Fruit fly (Drosophila melanogaster) whole organism, embryonic: ENCODE results near the gene Bacc.

Source experiments
- Antp ChIP-seq: fragments of 200-800 bp; sonication (Bioruptor generic); optimal IDR thresholded peaks from 3 replicates; lab custom pipeline; 2016; ENCODE audit warnings: missing biosample characterization, missing genetic modification characterization
- CG10147 ChIP-seq: fragments of 200-800 bp; sonication (Bioruptor generic); optimal IDR thresholded peaks from 2 replicates; lab custom pipeline; 2019; ENCODE audit warnings: missing biosample characterization, mild to moderate bottlenecking, missing genetic modification characterization, moderate library complexity
- CG10274 ChIP-seq: fragments of 200-800 bp; sonication (Bioruptor generic); optimal IDR thresholded peaks from 3 replicates; lab custom pipeline; 2017; ENCODE audit warnings: missing biosample characterization, mild to moderate bottlenecking, missing genetic modification characterization
- CG10565 ChIP-seq: fragments of 200-800 bp; sonication (Bioruptor generic); optimal IDR thresholded peaks from 3 replicates; lab custom pipeline; 2016; ENCODE audit warnings: missing biosample characterization, mild to moderate bottlenecking, missing genetic modification characterization
- CG12071 ChIP-seq: fragments of 200-800 bp; sonication (Bioruptor generic); optimal IDR thresholded peaks from 3 replicates; lab custom pipeline; 2018; ENCODE audit warnings: missing biosample characterization, mild to moderate bottlenecking, missing genetic modification characterization
- CG12236 ChIP-seq: fragments of 200-800 bp; sonication (Bioruptor generic); optimal IDR thresholded peaks from 2 replicates; lab custom pipeline; 2016; ENCODE audit warnings: missing biosample characterization, missing genetic modification characterization
- CG12299 ChIP-seq: fragments of 200-800 bp; sonication (Bioruptor generic); optimal IDR thresholded peaks from 2 replicates; lab custom pipeline; 2018; ENCODE audit warnings: missing biosample characterization, mild to moderate bottlenecking, missing genetic modification characterization
- CG13624 ChIP-seq: fragments of 200-800 bp; sonication (Bioruptor generic); optimal IDR thresholded peaks from 2 replicates; lab custom pipeline; 2016; ENCODE audit warnings: missing biosample characterization, missing genetic modification characterization
- CG14050 ChIP-seq: fragments of 200-800 bp; sonication (Bioruptor generic); IDR thresholded peaks from 3 replicates; pipeline ENCODE4 v1.3.6; 2022; ENCODE audit warnings: missing biosample characterization, missing genetic modification characterization
- CG14965 ChIP-seq: fragments of 200-800 bp; sonication (Bioruptor generic); optimal IDR thresholded peaks from 2 replicates; lab custom pipeline; 2016; ENCODE audit warnings: missing biosample characterization, missing genetic modification characterization, borderline replicate concordance
- CG15514 ChIP-seq: fragments of 200-800 bp; sonication (Bioruptor generic); optimal IDR thresholded peaks from 3 replicates; lab custom pipeline; 2017; ENCODE audit warnings: missing biosample characterization, missing genetic modification characterization, mild to moderate bottlenecking, moderate library complexity, missing genetic modification reagents
- CG16779 ChIP-seq: fragments of 200-800 bp; sonication (Bioruptor generic); IDR thresholded peaks from 2 replicates; pipeline ENCODE4 v1.3.6; 2022; ENCODE audit warnings: missing biosample characterization, missing genetic modification characterization
- CG18011 ChIP-seq: fragments of 200-800 bp; sonication (Bioruptor generic); optimal IDR thresholded peaks from 2 replicates; lab custom pipeline; 2017; ENCODE audit warnings: missing biosample characterization, missing genetic modification characterization, mild to moderate bottlenecking, moderate library complexity, missing genotype
- CG18599 ChIP-seq: fragments of 200-800 bp; sonication (Bioruptor generic); optimal IDR thresholded peaks from 3 replicates; lab custom pipeline; 2017; ENCODE audit warnings: missing biosample characterization, missing genetic modification characterization, mild to moderate bottlenecking, moderate library complexity, missing genetic modification reagents
- CG2678 ChIP-seq: fragments of 200-800 bp; sonication (Bioruptor generic); optimal IDR thresholded peaks from 3 replicates; lab custom pipeline; 2019; ENCODE audit warnings: missing biosample characterization, mild to moderate bottlenecking, missing genetic modification characterization, moderate library complexity
- CG34224 ChIP-seq: fragments of 200-800 bp; sonication (Bioruptor generic); IDR thresholded peaks from 3 replicates; pipeline ENCODE4 v1.3.6; 2022; ENCODE audit warnings: missing biosample characterization, missing genetic modification characterization; ENCODE audit not compliant: partially characterized antibody
- CG5180 ChIP-seq: fragments of 200-800 bp; sonication (Bioruptor generic); optimal IDR thresholded peaks from 3 replicates; lab custom pipeline; 2017; ENCODE audit warnings: missing biosample characterization, missing genetic modification characterization, mild to moderate bottlenecking, moderate library complexity, missing genetic modification reagents
- CG8290 ChIP-seq, 3 experiments: fragments of 200-800 bp; sonication (Bioruptor generic); optimal IDR thresholded peaks; 2 replicates each; lab custom pipeline; 2016 to 2019; ENCODE audit warnings: missing biosample characterization in 3 of 3, missing genetic modification characterization in 3 of 3, mild to moderate bottlenecking in 2 of 3, moderate library complexity in 1 of 3
- Camta ChIP-seq: fragments of 200-800 bp; sonication (Bioruptor generic); optimal IDR thresholded peaks from 2 replicates; lab custom pipeline; 2016; ENCODE audit warnings: missing biosample characterization, missing genetic modification characterization
- CkIIα-i1 ChIP-seq: fragments of 200-800 bp; sonication (Bioruptor generic); IDR thresholded peaks from 2 replicates; pipeline ENCODE4 v1.3.6; 2022; ENCODE audit warnings: missing biosample characterization, missing genetic modification characterization
- Dfd ChIP-seq, 2 experiments: fragments of >200 bp; optimal IDR thresholded peaks; 2 replicates each; lab custom pipeline; 2017; ENCODE audit warnings: missing biosample characterization in 2 of 2, missing genetic modification characterization in 2 of 2
- E2f1 ChIP-seq: fragments of 200-800 bp; sonication (Bioruptor generic); IDR thresholded peaks from 2 replicates; pipeline ENCODE4 v1.3.6; 2022; ENCODE audit warnings: missing biosample characterization, missing genetic modification characterization
- Jarid2 ChIP-seq: fragments of 200-800 bp; sonication (Bioruptor generic); optimal IDR thresholded peaks from 3 replicates; lab custom pipeline; 2017; ENCODE audit warnings: mild to moderate bottlenecking, missing biosample characterization, missing genetic modification reagents, missing genetic modification characterization
- Lpt ChIP-seq: fragments of >200 bp; optimal IDR thresholded peaks from 2 replicates; lab custom pipeline; 2018; ENCODE audit warnings: missing biosample characterization, missing genetic modification characterization
- MBD-R2 ChIP-seq: fragments of 200-800 bp; sonication (Bioruptor generic); IDR thresholded peaks from 2 replicates; pipeline ENCODE4 v1.3.6; 2022; ENCODE audit warnings: missing biosample characterization, missing genetic modification characterization
- NfI ChIP-seq: fragments of 200-800 bp; sonication (Bioruptor generic); optimal IDR thresholded peaks from 3 replicates; lab custom pipeline; 2018; ENCODE audit warnings: missing biosample characterization, mild to moderate bottlenecking, missing genetic modification characterization, moderate library complexity
- Spps ChIP-seq: fragments of 200-800 bp; sonication (Bioruptor generic); optimal IDR thresholded peaks from 2 replicates; lab custom pipeline; 2018; ENCODE audit warnings: missing biosample characterization, mild to moderate bottlenecking, missing genetic modification characterization
- Sry-β ChIP-seq: fragments of 200-800 bp; sonication (Bioruptor generic); optimal IDR thresholded peaks from 2 replicates; lab custom pipeline; 2018; ENCODE audit warnings: missing biosample characterization, mild to moderate bottlenecking, missing genetic modification characterization, moderate library complexity
- Stat92E ChIP-seq, 3 experiments: fragments of >200 bp in 2 of 3; fragments of 200-800 bp in 1 of 3; sonication (Bioruptor generic) in 1 of 3; optimal IDR thresholded peaks; 2 replicates each; lab custom pipeline; 2017 to 2019; ENCODE audit warnings: missing biosample characterization in 3 of 3, missing genetic modification characterization in 3 of 3, mild to moderate bottlenecking in 1 of 3, moderate library complexity in 1 of 3
- ap ChIP-seq: fragments of 200-800 bp; sonication (Bioruptor generic); IDR thresholded peaks from 2 replicates; pipeline ENCODE4 v1.3.6; 2022; ENCODE audit warnings: missing biosample characterization, missing genetic modification characterization
- br ChIP-seq: fragments of >200 bp; optimal IDR thresholded peaks from 2 replicates; lab custom pipeline; 2017
- caup ChIP-seq: fragments of 200-800 bp; sonication (Bioruptor generic); optimal IDR thresholded peaks from 3 replicates; lab custom pipeline; 2017; ENCODE audit warnings: missing biosample characterization, mild to moderate bottlenecking, missing genetic modification characterization, moderate library complexity; ENCODE audit not compliant: severe bottlenecking
- crc ChIP-seq: fragments of 200-800 bp; sonication (Bioruptor generic); optimal IDR thresholded peaks from 2 replicates; lab custom pipeline; 2016; ENCODE audit warnings: missing biosample characterization, missing genetic modification characterization
- cwo ChIP-seq: fragments of 200-800 bp; sonication (Bioruptor generic); optimal IDR thresholded peaks from 3 replicates; lab custom pipeline; 2017; ENCODE audit warnings: missing biosample characterization, missing genetic modification characterization, mild to moderate bottlenecking, moderate library complexity, missing genetic modification reagents
- dmrt11E ChIP-seq: fragments of 200-800 bp; sonication (Bioruptor generic); optimal IDR thresholded peaks from 3 replicates; lab custom pipeline; 2018; ENCODE audit warnings: missing biosample characterization, mild to moderate bottlenecking, missing genetic modification characterization, moderate library complexity
- gsb ChIP-seq: fragments of 200-800 bp; sonication (Bioruptor generic); IDR thresholded peaks from 2 replicates; pipeline ENCODE4 v1.3.6; 2022; ENCODE audit warnings: missing biosample characterization, missing genetic modification characterization
- her ChIP-seq: fragments of 200-800 bp; sonication (Bioruptor generic); optimal IDR thresholded peaks from 2 replicates; lab custom pipeline; 2016; ENCODE audit warnings: missing biosample characterization, missing genetic modification characterization
- lbe ChIP-seq: fragments of 200-800 bp; sonication (Bioruptor generic); optimal IDR thresholded peaks from 2 replicates; lab custom pipeline; 2016; ENCODE audit warnings: missing biosample characterization, mild to moderate bottlenecking, missing genetic modification characterization
- lmd ChIP-seq: fragments of 200-800 bp; sonication (Bioruptor generic); IDR thresholded peaks from 2 replicates; pipeline ENCODE4 v1.3.6; 2022; ENCODE audit warnings: missing biosample characterization, missing genetic modification characterization
- nerfin-2 ChIP-seq: fragments of 200-800 bp; sonication (Bioruptor generic); IDR thresholded peaks from 2 replicates; pipeline ENCODE4 v1.3.6; 2022; ENCODE audit warnings: missing biosample characterization, missing genetic modification characterization; ENCODE audit not compliant: partially characterized antibody
- phol ChIP-seq: fragments of 200-800 bp; sonication (Bioruptor generic); optimal IDR thresholded peaks from 3 replicates; lab custom pipeline; 2018; ENCODE audit warnings: missing biosample characterization, mild to moderate bottlenecking, missing genetic modification characterization, moderate library complexity
- ro ChIP-seq: fragments of 200-800 bp; sonication (Bioruptor generic); IDR thresholded peaks from 2 replicates; pipeline ENCODE4 v1.3.6; 2022; ENCODE audit warnings: missing biosample characterization, missing genetic modification characterization
- tna ChIP-seq: fragments of 200-800 bp; sonication (Bioruptor generic); IDR thresholded peaks from 2 replicates; pipeline ENCODE4 v1.3.6; 2022; ENCODE audit warnings: missing biosample characterization, missing genetic modification characterization; ENCODE audit not compliant: partially characterized antibody
- ttk ChIP-seq: fragments of 200-800 bp; sonication (Bioruptor generic); IDR thresholded peaks from 2 replicates; pipeline ENCODE4 v2.1.2; 2022; ENCODE audit warnings: missing biosample characterization, missing genetic modification characterization
- unc-4 ChIP-seq: fragments of 200-800 bp; sonication (Bioruptor generic); IDR thresholded peaks from 2 replicates; pipeline ENCODE4 v1.3.6; 2022; ENCODE audit warnings: missing biosample characterization, missing genetic modification characterization; ENCODE audit not compliant: partially characterized antibody
- wek ChIP-seq: fragments of 200-800 bp; sonication (Bioruptor generic); optimal IDR thresholded peaks from 3 replicates; lab custom pipeline; 2018; ENCODE audit warnings: missing biosample characterization, mild to moderate bottlenecking, missing genetic modification characterization, moderate library complexity
- wor ChIP-seq: fragments of 200-800 bp; sonication (Bioruptor generic); IDR thresholded peaks from 2 replicates; pipeline ENCODE4 v1.3.6; 2022; ENCODE audit warnings: missing biosample characterization, missing genetic modification characterization
- zen ChIP-seq: fragments of 200-800 bp; sonication (Bioruptor generic); optimal IDR thresholded peaks from 3 replicates; lab custom pipeline; 2018; ENCODE audit warnings: missing biosample characterization, mild to moderate bottlenecking, missing genetic modification characterization, moderate library complexity

The Bacc gene

dm6 chr2L:2769476-2770185 lies 17.4 kb downstream of the Bacc start, which contains the start of the genes colt and HINT1 (continued):
- TF ChIP-seq unc-4 (peak; percentile 44), ap (no peak), Antp (GFP tag; lab: Kevin White, UChicago) (no peak), CG2678 (peak; percentile 28), CG18599 (GFP tag; lab: Kevin White, UChicago) (no peak), zen (peak; percentile 40), NfI (GFP tag; lab: Kevin White, UChicago) (peak; percentile 24), CG10274 (GFP tag; lab: Kevin White, UChicago) (no peak), CG14050 (GFP tag; lab: Robert Waterston, UW) (no peak), CG18011 (GFP tag; lab: Kevin White, UChicago) (no peak), CG5180 (no peak), lbe (GFP tag; lab: Kevin White, UChicago) (peak; percentile 35), gsb (GFP tag; lab: Robert Waterston, UW) (no peak), cwo (no peak), Stat92E (GFP tag; optimal IDR thresholded peaks at IDR 0.05; lab: Kevin White, UChicago) (peak in 1 of 3 experiments; percentile 25), CG10565 (GFP tag; lab: Kevin White, UChicago) (no peak), her (GFP tag; lab: Kevin White, UChicago) (peak; percentile 99), dmrt11E (tag; lab: Kevin White, UChicago) (peak; percentile 6), lmd (GFP tag; lab: Robert Waterston, UW) (no peak), MBD-R2 (GFP tag; lab: Robert Waterston, UW) (peak; percentile 96), ro (GFP tag; lab: Robert Waterston, UW) (no peak), br (lab: Kevin White, UChicago) (no peak), Lpt (GFP tag; lab: Kevin White, UChicago) (no peak), CG13624 (GFP tag; lab: Kevin White, UChicago) (no peak), CG34224 (no peak; the same call in 2 of the 3 replicates), caup (GFP tag; lab: Kevin White, UChicago) (no peak), CG14965 (GFP tag; lab: Kevin White, UChicago) (no peak), CG8290 (GFP tag; optimal IDR thresholded peaks at IDR 0.05; lab: Kevin White, UChicago) (no peak), CG8290 (tag; optimal IDR thresholded peaks at IDR 0.05; lab: Kevin White, UChicago) (peak in 1 of 2 experiments; percentile 18), tna (GFP tag; lab: Robert Waterston, UW) (no peak), wek (peak; percentile 82), Sry-β (GFP tag; lab: Kevin White, UChicago) (peak; percentile 2), crc (no peak), CkIIα-i1 (no peak), Jarid2 (GFP tag; lab: Kevin White, UChicago) (no peak), Spps (tag; lab: Kevin White, UChicago) (no peak), Camta (no peak), CG16779 (GFP tag; lab: Robert Waterston, UW) (no peak), nerfin-2 (GFP tag; lab: Robert Waterston, UW) (no peak), phol (tag; lab: Kevin White, UChicago) (peak; percentile 34), CG12071 (GFP tag; lab: Kevin White, UChicago) (no peak), wor (GFP tag; lab: Robert Waterston, UW) (no peak), Dfd (GFP tag; optimal IDR thresholded peaks at IDR 0.05; lab: Kevin White, UChicago) (no peak), E2f1 (GFP tag; lab: Robert Waterston, UW) (no peak), CG12299 (tag; lab: Kevin White, UChicago) (no peak), ttk (GFP tag; lab: Robert Waterston, UW) (no peak), CG10147 (GFP tag; lab: Kevin White, UChicago) (peak; percentile 1), CG12236 (GFP tag; lab: Kevin White, UChicago) (no peak), CG15514 (GFP tag; lab: Kevin White, UChicago) (peak; percentile 94)
